Fruit fly (Drosophila melanogaster) whole organism, adult: ENCODE data around the gene bab1.

Source experiments
- CG33017 ChIP-seq: fragments of 200-800 bp; sonication (Bioruptor generic); optimal IDR thresholded peaks from 2 replicates; lab custom pipeline; 2018; ENCODE audit warnings: missing biosample characterization, mild to moderate bottlenecking, missing genetic modification characterization, moderate library complexity
- CG5204 ChIP-seq: fragments of 200-800 bp; sonication (Bioruptor generic); optimal IDR thresholded peaks from 2 replicates; lab custom pipeline; 2016; ENCODE audit warnings: missing biosample characterization, missing genetic modification characterization
- CG7045 ChIP-seq: fragments of 200-800 bp; sonication (Bioruptor generic); optimal IDR thresholded peaks from 2 replicates; lab custom pipeline; 2017; ENCODE audit warnings: missing biosample characterization, mild to moderate bottlenecking, missing genetic modification characterization
- Clk ChIP-seq: fragments of 200-800 bp; sonication (Bioruptor generic); optimal IDR thresholded peaks from 2 replicates; lab custom pipeline; 2017; ENCODE audit warnings: missing biosample characterization, missing genetic modification characterization
- Crg-1 ChIP-seq: fragments of 200-800 bp; sonication (Bioruptor generic); optimal IDR thresholded peaks from 2 replicates; lab custom pipeline; 2016; ENCODE audit warnings: missing biosample characterization, missing genetic modification characterization
- cic ChIP-seq: fragments of 200-800 bp; sonication (Bioruptor generic); optimal IDR thresholded peaks from 2 replicates; lab custom pipeline; 2017; ENCODE audit warnings: missing biosample characterization, mild to moderate bottlenecking, missing genetic modification characterization, moderate library complexity
- kay ChIP-seq: fragments of 200-800 bp; sonication (Bioruptor generic); peaks from one replicate; lab custom pipeline; 2016; ENCODE audit warnings: missing biosample characterization, missing genetic modification characterization, borderline replicate concordance
- ovo ChIP-seq: fragments of 200-800 bp; sonication (Bioruptor generic); optimal IDR thresholded peaks from 2 replicates; lab custom pipeline; 2016; ENCODE audit warnings: missing biosample characterization, missing genetic modification characterization
- tj ChIP-seq: fragments of 200-800 bp; sonication (Bioruptor generic); optimal IDR thresholded peaks from 3 replicates; lab custom pipeline; 2017; ENCODE audit warnings: missing biosample characterization, mild to moderate bottlenecking, missing genetic modification characterization, moderate library complexity
- toe ChIP-seq: fragments of 200-800 bp; sonication (Bioruptor generic); optimal IDR thresholded peaks from 2 replicates; lab custom pipeline; 2016; ENCODE audit warnings: missing biosample characterization, missing genetic modification characterization

DNA sequence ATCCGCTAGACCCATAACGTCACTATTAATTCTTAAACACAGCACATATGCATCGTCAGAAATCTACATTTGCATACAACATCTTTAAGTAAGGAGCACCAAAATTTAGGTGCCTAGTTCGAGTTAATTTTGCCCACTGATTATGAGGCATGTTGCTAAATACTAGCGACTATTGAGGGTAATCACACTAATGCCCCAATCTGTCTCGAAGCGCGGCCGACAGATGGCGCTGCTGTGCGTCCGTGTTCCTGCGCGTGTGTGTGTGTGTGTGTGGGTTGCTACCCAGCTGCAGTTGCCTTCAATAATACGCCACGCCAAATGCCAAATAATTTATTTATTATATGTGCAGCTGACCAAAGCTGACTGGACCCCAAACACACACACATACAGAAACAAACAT is 59.5 kb downstream of the bab1 start:
- no peak for TF ChIP-seq kay (GFP tag; lab: Kevin White, UChicago)
- TF ChIP-seq ovo (GFP tag; lab: Kevin White, UChicago), result no peak
- TF ChIP-seq CG7045 (GFP tag; lab: Kevin White, UChicago), result no peak
- no peak for TF ChIP-seq cic (GFP tag; lab: Kevin White, UChicago)
- TF ChIP-seq Clk (GFP tag; lab: Kevin White, UChicago), result no peak
- TF ChIP-seq tj (GFP tag; lab: Kevin White, UChicago), result no peak
- no peak for TF ChIP-seq CG33017
- no peak for TF ChIP-seq toe (GFP tag; lab: Kevin White, UChicago)
- no peak for TF ChIP-seq CG5204 (GFP tag; lab: Kevin White, UChicago)
- TF ChIP-seq Crg-1 (GFP tag; lab: Kevin White, UChicago), result no peak
